Worm (Caenorhabditis elegans) whole organism, L4 larva: ENCODE data around the gene B0495.5.

ENCODE experiments used
- D1046.2 ChIP-seq: fragments of 200-800 bp; sonication (Bioruptor generic); IDR thresholded peaks from 2 replicates; pipeline ENCODE4 v1.3.6; 2022; ENCODE audit warnings: missing genetic modification characterization, missing compliant biosample characterization
- F10B5.3 ChIP-seq: sonication (generic microtip); optimal IDR thresholded peaks from 2 replicates; lab custom pipeline; 2016; ENCODE audit warnings: mild to moderate bottlenecking, missing genetic modification characterization, missing compliant biosample characterization
- F26F4.8 ChIP-seq: fragments of 200-800 bp; sonication (Bioruptor generic); conservative IDR thresholded peaks from 2 replicates; pipeline ENCODE4 v1.3.6; 2022; ENCODE audit warnings: missing genetic modification characterization, missing compliant biosample characterization
- F44E2.7 ChIP-seq: fragments of 200-800 bp; sonication (Bioruptor generic); IDR thresholded peaks from 2 replicates; pipeline ENCODE4 v2.1.2; 2022; ENCODE audit warnings: missing genetic modification characterization, missing compliant biosample characterization
- R02D3.7 ChIP-seq: fragments of 150-350 bp; sonication (generic microtip); optimal IDR thresholded peaks from 3 replicates; lab custom pipeline; 2014; ENCODE audit warnings: missing biosample characterization, missing genetic modification characterization
- T20F7.1 ChIP-seq: fragments of 200-800 bp; sonication (Bioruptor generic); optimal IDR thresholded peaks from 2 replicates; lab custom pipeline; 2018; ENCODE audit warnings: mild to moderate bottlenecking, missing genetic modification characterization, missing compliant biosample characterization
- Y5F2A.4 ChIP-seq: fragments of 200-800 bp; sonication (Bioruptor generic); optimal IDR thresholded peaks from 2 replicates; lab custom pipeline; 2018; ENCODE audit warnings: mild to moderate bottlenecking, missing genetic modification characterization, missing compliant biosample characterization
- ZK337.2 ChIP-seq: fragments of 200-800 bp; sonication (Bioruptor generic); IDR thresholded peaks from 2 replicates; pipeline ENCODE4 v1.3.6; 2022; ENCODE audit warnings: missing genetic modification reagents, missing genetic modification characterization, missing compliant biosample characterization
- ZK546.5 ChIP-seq, 2 experiments: sonication (generic microtip); optimal IDR thresholded peaks; 2 replicates each; lab custom pipeline; 2017; ENCODE audit warnings: missing biosample characterization in 2 of 2, missing genetic modification characterization in 2 of 2
- aly-2 ChIP-seq: sonication (generic microtip); optimal IDR thresholded peaks from 2 replicates; lab custom pipeline; 2018; ENCODE audit warnings: missing biosample characterization, missing genetic modification characterization
- ceh-20 ChIP-seq: fragments of 200-800 bp; sonication (Bioruptor generic); IDR thresholded peaks from 2 replicates; pipeline ENCODE4 v1.3.6; 2022; ENCODE audit warnings: missing genetic modification reagents, missing genetic modification characterization, missing compliant biosample characterization
- ceh-32 ChIP-seq: sonication (generic microtip); optimal IDR thresholded peaks from 2 replicates; lab custom pipeline; 2016; ENCODE audit warnings: mild to moderate bottlenecking, missing genetic modification characterization, missing compliant biosample characterization; ENCODE audit not compliant: poor library complexity
- ceh-62 ChIP-seq: sonication (generic microtip); optimal IDR thresholded peaks from 2 replicates; lab custom pipeline; 2017; ENCODE audit warnings: missing biosample characterization, missing genetic modification characterization
- ceh-82 ChIP-seq: sonication (generic microtip); optimal IDR thresholded peaks from 2 replicates; lab custom pipeline; 2017; ENCODE audit warnings: missing biosample characterization, missing genetic modification characterization
- ces-1 ChIP-seq: fragments of 150-350 bp; sonication (generic microtip); optimal IDR thresholded peaks from 4 replicates; lab custom pipeline; 2014; ENCODE audit warnings: missing biosample characterization, missing genetic modification reagents, missing genetic modification characterization
- ctbp-1 ChIP-seq: fragments of 200-800 bp; sonication (Bioruptor generic); IDR thresholded peaks from 2 replicates; pipeline ENCODE4 v1.3.6; 2022; ENCODE audit warnings: missing genetic modification reagents, missing genetic modification characterization, missing compliant biosample characterization
- daf-12 ChIP-seq: fragments of 150-350 bp; optimal IDR thresholded peaks from 2 replicates; lab custom pipeline; 2014; ENCODE audit warnings: missing biosample characterization, missing genetic modification reagents, missing genetic modification characterization
- daf-16 ChIP-seq, 3 experiments: sonication (generic microtip); optimal IDR thresholded peaks; 2 replicates each; lab custom pipeline; 2016 to 2017; ENCODE audit warnings: missing genetic modification characterization in 3 of 3, missing genetic modification reagents in 3 of 3, mild to moderate bottlenecking in 2 of 3, missing compliant biosample characterization in 2 of 3, missing biosample characterization in 1 of 3, moderate library complexity in 1 of 3
- daf-19 ChIP-seq: fragments of 200-800 bp; sonication (Bioruptor generic); conservative IDR thresholded peaks from 2 replicates; pipeline ENCODE4 v1.3.6; 2022; ENCODE audit warnings: missing genetic modification characterization, missing compliant biosample characterization
- dmd-6 ChIP-seq: fragments of 200-800 bp; sonication (Bioruptor generic); IDR thresholded peaks from 2 replicates; pipeline ENCODE4 v1.3.6; 2022; ENCODE audit warnings: missing genetic modification reagents, missing genetic modification characterization, missing compliant biosample characterization
- dpl-1 ChIP-seq: fragments of 150-350 bp; optimal IDR thresholded peaks from 2 replicates; lab custom pipeline; 2014; ENCODE audit warnings: missing biosample characterization, missing genetic modification reagents, missing genetic modification characterization
- dve-1 ChIP-seq: sonication (generic microtip); optimal IDR thresholded peaks from 2 replicates; lab custom pipeline; 2017; ENCODE audit warnings: antibody characterized with exemption, mild to moderate bottlenecking, missing genetic modification characterization, missing compliant biosample characterization; ENCODE audit not compliant: insufficient read depth
- hlh-11 ChIP-seq: fragments of 200-800 bp; sonication (Bioruptor generic); optimal IDR thresholded peaks from 2 replicates; lab custom pipeline; 2018; ENCODE audit warnings: mild to moderate bottlenecking, missing genetic modification characterization, missing compliant biosample characterization
- hmg-1.1 ChIP-seq: fragments of 200-800 bp; sonication (Bioruptor generic); IDR thresholded peaks from 2 replicates; pipeline ENCODE4 v1.3.6; 2022; ENCODE audit warnings: missing genetic modification reagents, missing genetic modification characterization, missing compliant biosample characterization
- lim-7 ChIP-seq: fragments of 200-800 bp; sonication (Bioruptor generic); IDR thresholded peaks from 2 replicates; pipeline ENCODE4 v1.3.6; 2022; ENCODE audit warnings: missing genetic modification characterization, missing compliant biosample characterization
- lin-39 ChIP-seq: fragments of 150-350 bp; optimal IDR thresholded peaks from 2 replicates; lab custom pipeline; 2014; ENCODE audit warnings: missing biosample characterization, missing genetic modification reagents, missing genetic modification characterization
- lsy-2 ChIP-seq, 2 experiments: fragments of 150-350 bp in 1 of 2; sonication (generic microtip) in 1 of 2; optimal IDR thresholded peaks; 2 replicates each; lab custom pipeline; 2014 to 2017; ENCODE audit warnings: missing biosample characterization in 2 of 2, missing genetic modification characterization in 2 of 2
- mdl-1 ChIP-seq, 2 experiments: fragments of 150-350 bp in 1 of 2; sonication (generic microtip) in 1 of 2; optimal IDR thresholded peaks; 2 replicates each; lab custom pipeline; 2014 to 2017; ENCODE audit warnings: missing biosample characterization in 2 of 2, missing genetic modification characterization in 2 of 2
- mdt-29 ChIP-seq: fragments of 200-800 bp; sonication (Bioruptor generic); IDR thresholded peaks from 2 replicates; pipeline ENCODE4 v1.3.6; 2022; ENCODE audit warnings: missing genetic modification reagents, missing genetic modification characterization, missing compliant biosample characterization
- mep-1 ChIP-seq: fragments of 150-350 bp; sonication (generic microtip); optimal IDR thresholded peaks from 3 replicates; lab custom pipeline; 2014; ENCODE audit warnings: missing biosample characterization, missing genetic modification characterization
- nhr-10 ChIP-seq: fragments of 150-350 bp; optimal IDR thresholded peaks from 2 replicates; lab custom pipeline; 2014; ENCODE audit warnings: missing biosample characterization, missing genetic modification characterization
- nhr-102 ChIP-seq: sonication (generic microtip); optimal IDR thresholded peaks from 2 replicates; lab custom pipeline; 2016; ENCODE audit warnings: mild to moderate bottlenecking, missing genetic modification characterization, moderate library complexity, missing compliant biosample characterization
- nhr-11 ChIP-seq: fragments of 150-350 bp; optimal IDR thresholded peaks from 2 replicates; lab custom pipeline; 2014; ENCODE audit warnings: missing biosample characterization, missing genetic modification characterization
- nhr-237 ChIP-seq: sonication (generic microtip); optimal IDR thresholded peaks from 2 replicates; lab custom pipeline; 2017; ENCODE audit warnings: missing biosample characterization, missing genetic modification characterization
- nhr-25 ChIP-seq: sonication (generic microtip); optimal IDR thresholded peaks from 2 replicates; lab custom pipeline; 2017; ENCODE audit warnings: missing genetic modification characterization, mild to moderate bottlenecking, missing compliant biosample characterization, antibody characterized with exemption, moderate library complexity, borderline replicate concordance; ENCODE audit not compliant: insufficient read depth
- nhr-28 ChIP-seq: fragments of 150-350 bp; optimal IDR thresholded peaks from 2 replicates; lab custom pipeline; 2014; ENCODE audit warnings: missing biosample characterization, missing genetic modification characterization
- nhr-42 ChIP-seq: fragments of 200-800 bp; sonication (Bioruptor generic); IDR thresholded peaks from 2 replicates; pipeline ENCODE4 v1.3.6; 2022; ENCODE audit warnings: missing genetic modification characterization, missing compliant biosample characterization
- nhr-48 ChIP-seq: sonication (generic microtip); optimal IDR thresholded peaks from 2 replicates; lab custom pipeline; 2016; ENCODE audit warnings: mild to moderate bottlenecking, missing genetic modification characterization, missing compliant biosample characterization
- nhr-6 ChIP-seq: fragments of 150-350 bp; optimal IDR thresholded peaks from 2 replicates; lab custom pipeline; 2014; ENCODE audit warnings: missing biosample characterization, missing genetic modification characterization
- pha-4 ChIP-seq, 2 experiments: fragments of 150-350 bp in 1 of 2; fragments of 200-800 bp in 1 of 2; sonication (Bioruptor generic) in 1 of 2; IDR thresholded peaks in 1 of 2; optimal IDR thresholded peaks in 1 of 2; 2 replicates each; pipeline versions ENCODE4 v1.3.6 to Lab custom; 2014 to 2022; ENCODE audit warnings: missing genetic modification characterization in 2 of 2, missing genetic modification reagents in 2 of 2, missing biosample characterization in 1 of 2, missing compliant biosample characterization in 1 of 2
- php-3 ChIP-seq: fragments of 200-800 bp; sonication (Bioruptor generic); IDR thresholded peaks from 2 replicates; pipeline ENCODE4 v1.3.6; 2022; ENCODE audit warnings: missing genetic modification reagents, missing genetic modification characterization, missing compliant biosample characterization
- pqm-1 ChIP-seq: sonication (generic microtip); optimal IDR thresholded peaks from 2 replicates; lab custom pipeline; 2017; ENCODE audit warnings: missing biosample characterization, missing genetic modification characterization
- saeg-2 ChIP-seq: fragments of 200-800 bp; sonication (Bioruptor generic); IDR thresholded peaks from 2 replicates; pipeline ENCODE4 v1.3.6; 2022; ENCODE audit warnings: missing genetic modification reagents, missing genetic modification characterization, missing compliant biosample characterization
- sdz-12 ChIP-seq: fragments of 200-800 bp; sonication (Bioruptor generic); optimal IDR thresholded peaks from 2 replicates; lab custom pipeline; 2018; ENCODE audit warnings: mild to moderate bottlenecking, missing genetic modification characterization, missing compliant biosample characterization
- snpc-1.2 ChIP-seq: fragments of 200-800 bp; sonication (Bioruptor generic); IDR thresholded peaks from 2 replicates; pipeline ENCODE4 v1.3.6; 2022; ENCODE audit warnings: missing genetic modification reagents, missing genetic modification characterization, missing compliant biosample characterization
- tra-1 ChIP-seq: fragments of 200-800 bp; sonication (Bioruptor generic); IDR thresholded peaks from 2 replicates; pipeline ENCODE4 v1.3.6; 2022; ENCODE audit warnings: missing genetic modification reagents, missing genetic modification characterization, missing compliant biosample characterization
- unc-62 ChIP-seq, 3 experiments: fragments of 150-350 bp in 1 of 3; sonication (generic microtip); optimal IDR thresholded peaks in 2 of 3; peaks in 1 of 3; 1 replicate in 1 of 3; 2 replicates in 2 of 3; lab custom pipeline; 2014 to 2017; ENCODE audit warnings: missing biosample characterization in 3 of 3, missing genetic modification characterization in 3 of 3, missing genetic modification reagents in 3 of 3, missing genotype in 1 of 3
- vab-7 ChIP-seq: fragments of 200-800 bp; sonication (Bioruptor generic); IDR thresholded peaks from 2 replicates; pipeline ENCODE4 v1.3.6; 2022; ENCODE audit warnings: missing genetic modification reagents, missing genetic modification characterization, missing compliant biosample characterization
- zip-2 ChIP-seq: fragments of 150-350 bp; optimal IDR thresholded peaks from 2 replicates; lab custom pipeline; 2014; ENCODE audit warnings: missing biosample characterization, missing genetic modification characterization
- ztf-11 ChIP-seq: fragments of 150-350 bp; optimal IDR thresholded peaks from 2 replicates; lab custom pipeline; 2014; ENCODE audit warnings: missing biosample characterization, missing genetic modification characterization

The B0495.5 gene

DNA sequence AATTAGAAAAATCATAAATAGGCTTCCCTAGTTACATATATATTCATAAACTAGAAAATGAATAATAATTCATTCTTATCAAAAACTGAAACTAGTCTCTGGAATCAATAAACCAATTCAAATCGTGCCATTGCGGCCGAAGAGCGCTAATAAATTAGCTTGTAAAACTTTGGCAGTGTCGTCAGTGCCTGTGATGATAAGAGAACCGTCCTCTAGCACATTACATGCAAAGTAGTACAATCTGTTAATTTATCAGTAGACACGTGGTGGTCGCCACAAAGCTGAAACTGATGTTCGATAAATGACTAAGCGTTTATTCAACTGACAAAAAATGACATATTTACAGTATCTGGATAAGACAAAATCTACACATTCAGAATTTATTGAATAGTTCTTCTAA, 2.7 kb downstream of the B0495.5 start (continued):
- TF ChIP-seq nhr-25 (tag; lab: Kevin White, UChicago) (no peak), dpl-1 (no peak), nhr-11 (tag; lab: Kevin White, UChicago) (no peak), nhr-102 (tag; lab: Kevin White, UChicago) (peak; percentile 24), nhr-28 (tag; lab: Kevin White, UChicago) (peak; percentile 60), nhr-10 (no peak), D1046.2 (no peak), php-3 (GFP tag; lab: Robert Waterston, UW) (peak; percentile 98), snpc-1.2 (GFP tag; lab: Robert Waterston, UW) (no peak), unc-62 (GFP tag; optimal IDR thresholded peaks at IDR 0.05 in 1 of 2; lab: Kevin White, UChicago) (peak in 1 of 2 experiments; percentile 26), unc-62 (tag; optimal IDR thresholded peaks at IDR 0.05; lab: Kevin White, UChicago) (no peak), hmg-1.1 (GFP tag; lab: Robert Waterston, UW) (no peak), F26F4.8 (no peak), F44E2.7 (GFP tag; lab: Robert Waterston, UW) (no peak), ctbp-1 (GFP tag; lab: Robert Waterston, UW) (no peak), ZK546.5 (tag; optimal IDR thresholded peaks at IDR 0.05; lab: Kevin White, UChicago) (no peak), mep-1 (no peak), Y5F2A.4 (GFP tag; lab: Kevin White, UChicago) (no peak), lsy-2 (tag; optimal IDR thresholded peaks at IDR 0.05; lab: Kevin White, UChicago) (peak in 1 of 2 experiments; percentile 11), dve-1 (tag; lab: Kevin White, UChicago) (peak; percentile 76), ces-1 (no peak), daf-19 (GFP tag; lab: Robert Waterston, UW) (no peak), ceh-20 (peak; percentile 82), tra-1 (GFP tag; lab: Robert Waterston, UW) (peak; percentile 76), zip-2 (no peak), nhr-237 (no peak), T20F7.1 (peak; percentile 20), pha-4 (GFP tag; IDR thresholded peaks at IDR 0.05; lab: Robert Waterston, UW) (no peak), pha-4 (tag; optimal IDR thresholded peaks at IDR 0.05; lab: Kevin White, UChicago) (no peak), ceh-32 (tag; lab: Kevin White, UChicago) (no peak), lin-39 (tag; lab: Kevin White, UChicago) (no peak), ZK337.2 (no peak), sdz-12 (GFP tag; lab: Kevin White, UChicago) (no peak), hlh-11 (tag; lab: Kevin White, UChicago) (peak; percentile 82), saeg-2 (GFP tag; lab: Robert Waterston, UW) (0 out of 2 replicates have a peak, but pooled peaks have one; percentile 35), mdt-29 (GFP tag; lab: Robert Waterston, UW) (no peak), daf-16 (GFP tag; optimal IDR thresholded peaks at IDR 0.05; lab: Kevin White, UChicago) (no peak), daf-16 (tag; optimal IDR thresholded peaks at IDR 0.05; lab: Kevin White, UChicago) (peak; percentile 66), daf-12 (tag; lab: Kevin White, UChicago) (no peak), dmd-6 (GFP tag; lab: Robert Waterston, UW) (peak; percentile 92), R02D3.7 (tag; lab: Kevin White, UChicago) (no peak), lim-7 (GFP tag; lab: Robert Waterston, UW) (no peak)

DNA sequence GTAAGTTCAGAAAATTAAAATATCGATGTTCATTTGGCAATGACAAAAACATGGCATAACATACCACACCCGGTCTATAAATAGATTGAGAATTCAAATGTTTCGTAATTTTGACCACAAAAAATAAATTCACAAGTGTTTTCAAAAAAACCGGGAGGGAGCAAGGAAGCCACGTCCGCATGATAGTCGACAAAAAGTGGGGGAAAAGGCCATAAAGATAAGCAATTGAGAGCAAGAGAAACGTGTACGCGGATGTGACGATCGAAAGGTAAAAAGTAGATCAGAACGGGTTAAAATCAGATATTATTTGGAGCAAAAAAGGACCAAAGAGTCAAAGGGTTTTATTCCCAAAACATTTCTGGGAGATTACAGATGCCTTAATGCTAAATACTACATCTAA, 3.6 kb downstream of the B0495.5 start:
- no peak for TF ChIP-seq nhr-42 (GFP tag; lab: Robert Waterston, UW)
- no peak for TF ChIP-seq nhr-10
- no peak for TF ChIP-seq daf-16 (GFP tag; optimal IDR thresholded peaks at IDR 0.05; lab: Kevin White, UChicago)
- TF ChIP-seq daf-16 (tag; optimal IDR thresholded peaks at IDR 0.05; lab: Kevin White, UChicago): peak; percentile 34
- TF ChIP-seq ceh-62: no peak
- no peak for TF ChIP-seq ztf-11 (tag; lab: Kevin White, UChicago)
- no peak for TF ChIP-seq F10B5.3
- TF ChIP-seq dve-1 (tag; lab: Kevin White, UChicago): peak; percentile 62
- peak; percentile 81 for TF ChIP-seq pqm-1 (tag; lab: Kevin White, UChicago)
- TF ChIP-seq ces-1: no peak
- TF ChIP-seq nhr-6: no peak
- no peak for TF ChIP-seq lsy-2 (tag; optimal IDR thresholded peaks at IDR 0.05; lab: Kevin White, UChicago)
- TF ChIP-seq aly-2 (tag; lab: Kevin White, UChicago): no peak
- TF ChIP-seq ceh-82 (tag; lab: Kevin White, UChicago): no peak
- peak; percentile 69 for TF ChIP-seq php-3 (GFP tag; lab: Robert Waterston, UW)
- TF ChIP-seq mdl-1 (tag; optimal IDR thresholded peaks at IDR 0.05; lab: Kevin White, UChicago): peak in 1 of 2 experiments; percentile 17
- no peak for TF ChIP-seq snpc-1.2 (GFP tag; lab: Robert Waterston, UW)
- TF ChIP-seq vab-7 (GFP tag; lab: Robert Waterston, UW): no peak
- no peak for TF ChIP-seq nhr-48 (tag; lab: Kevin White, UChicago)
